Fruit fly (Drosophila melanogaster) whole organism, adult: ENCODE measurements around the gene CG9953.
A peak's percentile ranks its signal among the peaks of the same experiment; 100 is the strongest.

Experiments
- CG11617 ChIP-seq: fragments of 200-800 bp; sonication (Bioruptor generic); optimal IDR thresholded peaks from 2 replicates; lab custom pipeline; 2017; ENCODE audit warnings: mild to moderate bottlenecking, missing biosample characterization, missing genetic modification reagents, missing genetic modification characterization
- CG12768 ChIP-seq: fragments of 200-800 bp; sonication (Bioruptor generic); optimal IDR thresholded peaks from 2 replicates; lab custom pipeline; 2017; ENCODE audit warnings: missing biosample characterization, missing genetic modification characterization, mild to moderate bottlenecking, moderate library complexity, missing genetic modification reagents
- CG14711 ChIP-seq: fragments of 200-800 bp; sonication (Bioruptor generic); optimal IDR thresholded peaks from 2 replicates; lab custom pipeline; 2018; ENCODE audit warnings: missing biosample characterization, mild to moderate bottlenecking, missing genetic modification characterization, moderate library complexity
- CG1620 ChIP-seq: fragments of 200-800 bp; sonication (Bioruptor generic); optimal IDR thresholded peaks from 2 replicates; lab custom pipeline; 2016; ENCODE audit warnings: missing biosample characterization, missing genetic modification characterization
- CG33017 ChIP-seq: fragments of 200-800 bp; sonication (Bioruptor generic); optimal IDR thresholded peaks from 2 replicates; lab custom pipeline; 2018; ENCODE audit warnings: missing biosample characterization, mild to moderate bottlenecking, missing genetic modification characterization, moderate library complexity
- CG5204 ChIP-seq: fragments of 200-800 bp; sonication (Bioruptor generic); optimal IDR thresholded peaks from 2 replicates; lab custom pipeline; 2016; ENCODE audit warnings: missing biosample characterization, missing genetic modification characterization
- CG7045 ChIP-seq: fragments of 200-800 bp; sonication (Bioruptor generic); optimal IDR thresholded peaks from 2 replicates; lab custom pipeline; 2017; ENCODE audit warnings: missing biosample characterization, mild to moderate bottlenecking, missing genetic modification characterization
- CG7101 ChIP-seq: fragments of 200-800 bp; sonication (Bioruptor generic); optimal IDR thresholded peaks from 2 replicates; lab custom pipeline; 2018; ENCODE audit warnings: missing biosample characterization, mild to moderate bottlenecking, missing genetic modification characterization, moderate library complexity
- Clk ChIP-seq: fragments of 200-800 bp; sonication (Bioruptor generic); optimal IDR thresholded peaks from 2 replicates; lab custom pipeline; 2017; ENCODE audit warnings: missing biosample characterization, missing genetic modification characterization
- Crg-1 ChIP-seq: fragments of 200-800 bp; sonication (Bioruptor generic); optimal IDR thresholded peaks from 2 replicates; lab custom pipeline; 2016; ENCODE audit warnings: missing biosample characterization, missing genetic modification characterization
- Hr96 ChIP-seq: fragments of 200-800 bp; sonication (Bioruptor generic); optimal IDR thresholded peaks from 2 replicates; lab custom pipeline; 2016; ENCODE audit warnings: missing biosample characterization, missing genetic modification characterization
- Mnt ChIP-seq: fragments of 200-800 bp; sonication (Bioruptor generic); optimal IDR thresholded peaks from 2 replicates; lab custom pipeline; 2016; ENCODE audit warnings: missing biosample characterization, mild to moderate bottlenecking, missing genetic modification characterization
- bab1 ChIP-seq: fragments of 200-800 bp; sonication (Bioruptor generic); optimal IDR thresholded peaks from 3 replicates; lab custom pipeline; 2019; ENCODE audit warnings: missing biosample characterization, mild to moderate bottlenecking, missing genetic modification characterization, moderate library complexity
- cic ChIP-seq: fragments of 200-800 bp; sonication (Bioruptor generic); optimal IDR thresholded peaks from 2 replicates; lab custom pipeline; 2017; ENCODE audit warnings: missing biosample characterization, mild to moderate bottlenecking, missing genetic modification characterization, moderate library complexity
- cnc ChIP-seq, 2 experiments: fragments of >200 bp; optimal IDR thresholded peaks; 2 replicates each; lab custom pipeline; 2017
- kay ChIP-seq: fragments of 200-800 bp; sonication (Bioruptor generic); peaks from one replicate; lab custom pipeline; 2016; ENCODE audit warnings: missing biosample characterization, missing genetic modification characterization, borderline replicate concordance
- ovo ChIP-seq: fragments of 200-800 bp; sonication (Bioruptor generic); optimal IDR thresholded peaks from 2 replicates; lab custom pipeline; 2016; ENCODE audit warnings: missing biosample characterization, missing genetic modification characterization
- pad ChIP-seq: fragments of 200-800 bp; sonication (Bioruptor generic); optimal IDR thresholded peaks from 3 replicates; lab custom pipeline; 2017; ENCODE audit warnings: missing biosample characterization, missing genetic modification characterization, mild to moderate bottlenecking, moderate library complexity, missing genetic modification reagents
- tj ChIP-seq: fragments of 200-800 bp; sonication (Bioruptor generic); optimal IDR thresholded peaks from 3 replicates; lab custom pipeline; 2017; ENCODE audit warnings: missing biosample characterization, mild to moderate bottlenecking, missing genetic modification characterization, moderate library complexity
- toe ChIP-seq: fragments of 200-800 bp; sonication (Bioruptor generic); optimal IDR thresholded peaks from 2 replicates; lab custom pipeline; 2016; ENCODE audit warnings: missing biosample characterization, missing genetic modification characterization

CG9953 gene

dm6 chr3L:6978030-6978683 is 8.7 kb downstream of the CG9953 start:
- TF ChIP-seq CG11617 (GFP tag; lab: Kevin White, UChicago): no peak
- no peak for TF ChIP-seq toe (GFP tag; lab: Kevin White, UChicago)
- no peak for TF ChIP-seq CG7045 (GFP tag; lab: Kevin White, UChicago)
- TF ChIP-seq cnc (optimal IDR thresholded peaks at IDR 0.05; lab: Kevin White, UChicago): no peak
- TF ChIP-seq CG1620 (GFP tag; lab: Kevin White, UChicago): no peak
- no peak for TF ChIP-seq CG7101 (tag; lab: Kevin White, UChicago)
- no peak for TF ChIP-seq CG33017 (tag; lab: Kevin White, UChicago)
- no peak for TF ChIP-seq tj (GFP tag; lab: Kevin White, UChicago)
- TF ChIP-seq Clk (GFP tag; lab: Kevin White, UChicago): no peak
- no peak for TF ChIP-seq Mnt (GFP tag; lab: Kevin White, UChicago)
- no peak for TF ChIP-seq ovo (GFP tag; lab: Kevin White, UChicago)
- no peak for TF ChIP-seq CG12768 (GFP tag; lab: Kevin White, UChicago)
- TF ChIP-seq cic (GFP tag; lab: Kevin White, UChicago): no peak
- TF ChIP-seq CG5204 (GFP tag; lab: Kevin White, UChicago): no peak
- no peak for TF ChIP-seq kay (GFP tag; lab: Kevin White, UChicago)
- no peak for TF ChIP-seq pad
- no peak for TF ChIP-seq bab1 (GFP tag; lab: Kevin White, UChicago)
- TF ChIP-seq Hr96 (GFP tag; lab: Kevin White, UChicago): no peak

DNA sequence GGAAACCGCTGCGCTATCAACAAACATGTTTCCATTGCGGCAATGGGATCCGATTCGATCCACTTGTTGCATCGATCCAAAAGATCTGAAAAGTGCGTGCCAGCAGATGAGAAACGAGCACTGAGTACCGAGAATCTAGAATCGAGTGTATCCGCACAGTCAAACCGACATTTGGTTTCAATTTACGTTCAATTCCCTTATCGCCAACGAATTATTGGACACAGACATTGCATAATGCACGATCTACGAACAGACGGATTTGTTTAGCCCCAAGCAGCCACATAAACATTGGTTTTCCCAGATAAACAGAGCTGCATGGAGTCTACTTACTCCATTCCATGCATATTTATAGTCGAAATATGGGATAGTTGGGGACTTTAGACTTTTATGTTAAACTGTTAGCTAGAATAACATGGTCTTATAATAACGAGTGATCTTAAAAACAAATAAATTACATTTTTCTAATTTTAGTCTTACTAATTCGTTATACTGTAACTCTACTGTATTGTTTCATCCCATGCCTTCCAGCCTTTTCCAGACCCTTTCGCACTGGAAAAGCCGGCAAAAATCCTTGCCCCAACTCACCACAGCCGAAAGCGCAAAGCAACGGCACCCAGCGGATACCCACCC is 9.4 kb downstream of the CG9953 start:
- TF ChIP-seq bab1 (GFP tag; lab: Kevin White, UChicago) (no peak), tj (GFP tag; lab: Kevin White, UChicago) (no peak), ovo (GFP tag; lab: Kevin White, UChicago) (no peak), CG11617 (GFP tag; lab: Kevin White, UChicago) (no peak), CG12768 (GFP tag; lab: Kevin White, UChicago) (no peak), Crg-1 (GFP tag; lab: Kevin White, UChicago) (no peak), CG14711 (tag; lab: Kevin White, UChicago) (no peak), CG7101 (tag; lab: Kevin White, UChicago) (no peak), Clk (GFP tag; lab: Kevin White, UChicago) (no peak), pad (no peak), CG7045 (GFP tag; lab: Kevin White, UChicago) (no peak), Hr96 (GFP tag; lab: Kevin White, UChicago) (no peak), cic (GFP tag; lab: Kevin White, UChicago) (no peak), CG33017 (tag; lab: Kevin White, UChicago) (no peak), kay (GFP tag; lab: Kevin White, UChicago) (no peak), CG1620 (GFP tag; lab: Kevin White, UChicago) (no peak)

- TF ChIP-seq pad (peak; percentile 93), CG1620 (GFP tag; lab: Kevin White, UChicago) (peak; percentile 65), cic (GFP tag; lab: Kevin White, UChicago) (peak; percentile 34), ovo (GFP tag; lab: Kevin White, UChicago) (peak; percentile 38), CG33017 (tag; lab: Kevin White, UChicago) (no peak), Clk (GFP tag; lab: Kevin White, UChicago) (no peak), CG7101 (tag; lab: Kevin White, UChicago) (peak; percentile 60), Crg-1 (GFP tag; lab: Kevin White, UChicago) (peak; percentile 47), CG5204 (GFP tag; lab: Kevin White, UChicago) (no peak), cnc (optimal IDR thresholded peaks at IDR 0.05; lab: Kevin White, UChicago) (no peak), Mnt (GFP tag; lab: Kevin White, UChicago) (peak; percentile 48), Hr96 (GFP tag; lab: Kevin White, UChicago) (no peak), tj (GFP tag; lab: Kevin White, UChicago) (peak; percentile 60), CG12768 (GFP tag; lab: Kevin White, UChicago) (no peak), kay (GFP tag; lab: Kevin White, UChicago) (peak; percentile 99), CG7045 (GFP tag; lab: Kevin White, UChicago) (no peak), CG14711 (tag; lab: Kevin White, UChicago) (peak; percentile 4), CG11617 (GFP tag; lab: Kevin White, UChicago) (no peak), bab1 (GFP tag; lab: Kevin White, UChicago) (peak; percentile 84), toe (GFP tag; lab: Kevin White, UChicago) (no peak)
Observed at dm6 chr3L:6979387-6980249, 10.2 kb downstream of the CG9953 start, which contains the start of gene Galphai. Galphai (minus strand) TSS chr3L:6980044.

- TF ChIP-seq CG12768 (GFP tag; lab: Kevin White, UChicago): no peak
- TF ChIP-seq CG1620 (GFP tag; lab: Kevin White, UChicago): no peak
- no peak for TF ChIP-seq CG33017 (tag; lab: Kevin White, UChicago)
- no peak for TF ChIP-seq Hr96 (GFP tag; lab: Kevin White, UChicago)
- TF ChIP-seq tj (GFP tag; lab: Kevin White, UChicago): no peak
- TF ChIP-seq Crg-1 (GFP tag; lab: Kevin White, UChicago): no peak
- TF ChIP-seq bab1 (GFP tag; lab: Kevin White, UChicago): no peak
- no peak for TF ChIP-seq Clk (GFP tag; lab: Kevin White, UChicago)
- TF ChIP-seq pad: no peak
- no peak for TF ChIP-seq toe (GFP tag; lab: Kevin White, UChicago)
- TF ChIP-seq CG5204 (GFP tag; lab: Kevin White, UChicago): no peak
- no peak for TF ChIP-seq CG7101 (tag; lab: Kevin White, UChicago)
- TF ChIP-seq kay (GFP tag; lab: Kevin White, UChicago): no peak
- TF ChIP-seq CG7045 (GFP tag; lab: Kevin White, UChicago): no peak
- TF ChIP-seq cic (GFP tag; lab: Kevin White, UChicago): no peak
Observed at dm6 chr3L:6980553-6980952, 11.1 kb downstream of the CG9953 start.
